Fruit fly (Drosophila melanogaster) whole organism: Measurements from ENCODE around the gene Myo81F.

Experiments
- CG8478 ChIP-seq: fragments of >200 bp; optimal IDR thresholded peaks from 2 replicates; lab custom pipeline; 2018; ENCODE audit warnings: inconsistent platforms
- EcR ChIP-seq, 2 experiments: fragments of >200 bp; optimal IDR thresholded peaks; 2 replicates each; lab custom pipeline; 2017; ENCODE audit warnings: missing biosample characterization in 2 of 2, missing genetic modification characterization in 2 of 2, missing genetic modification reagents in 2 of 2
- pan ChIP-seq: fragments of >200 bp; optimal IDR thresholded peaks from 2 replicates; lab custom pipeline; 2017
- psq ChIP-seq: fragments of >200 bp; optimal IDR thresholded peaks from 2 replicates; lab custom pipeline; 2017
- usp ChIP-seq: fragments of >200 bp; optimal IDR thresholded peaks from 2 replicates; lab custom pipeline; 2017; ENCODE audit warnings: missing biosample characterization, missing genetic modification characterization, mixed read lengths

- TF ChIP-seq EcR (GFP tag; optimal IDR thresholded peaks at IDR 0.05; lab: Kevin White, UChicago) (no peak), pan (lab: Kevin White, UChicago) (no peak), CG8478 (lab: Kevin White, UChicago) (no peak), usp (GFP tag; lab: Kevin White, UChicago) (no peak), psq (lab: Kevin White, UChicago) (no peak)
Observed at dm6 chr3R:566699-567098, at the start of gene Myo81F.
